Fruit fly (Drosophila melanogaster): Measurements from ENCODE around the gene S-Lap2.

DNA sequence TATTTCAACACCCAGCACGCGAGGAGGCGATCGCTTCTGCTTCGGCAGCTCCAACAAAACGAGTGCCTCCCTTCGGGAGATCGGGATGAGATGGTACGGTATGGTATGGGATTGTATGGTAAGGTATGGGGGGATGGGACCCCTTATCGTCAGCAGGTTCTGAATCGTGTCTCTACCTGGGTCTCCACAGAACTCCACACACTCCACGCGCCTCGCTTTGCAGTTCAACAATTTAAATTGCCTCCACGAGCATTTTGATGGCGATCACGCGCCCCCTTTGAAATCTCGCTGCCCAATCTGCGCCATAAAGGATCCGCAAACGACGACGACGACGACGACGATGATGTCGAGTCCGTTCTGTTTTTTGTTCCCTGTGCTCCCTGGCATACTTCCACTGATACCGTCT lies 32.9 kb downstream of the S-Lap2 start:
- no peak for TF ChIP-seq Myc (optimal IDR thresholded peaks at IDR 0.05)
- no peak for TF ChIP-seq ttk (optimal IDR thresholded peaks at IDR 0.05)
- TF ChIP-seq h (optimal IDR thresholded peaks at IDR 0.05): no peak

Data from Kc167 (cell line).